Worm (Caenorhabditis elegans): ENCODE results near the gene F31E8.5.

The F31E8.5 gene

DNA sequence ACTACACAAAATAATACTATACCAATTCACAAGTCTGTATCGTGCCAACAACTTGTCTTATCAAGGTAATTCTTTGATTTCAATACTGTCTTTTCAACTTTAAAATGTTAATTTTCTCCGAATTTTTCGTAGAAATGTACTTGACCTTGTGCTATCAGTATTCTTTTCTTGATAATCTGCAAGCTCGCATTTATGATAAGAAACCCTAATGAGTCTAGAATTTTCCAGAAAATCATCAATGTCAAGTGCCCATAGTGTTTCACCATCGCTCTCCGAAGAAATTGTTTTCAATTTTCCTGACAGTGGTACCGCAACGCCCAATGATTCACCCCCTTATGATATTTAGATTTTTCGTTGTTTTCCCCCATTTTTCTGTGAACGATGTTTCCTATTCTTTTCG is 25.8 kb downstream of the F31E8.5 start:
- no peak for TF ChIP-seq cebp-1 (GFP tag; IDR thresholded peaks at IDR 0.05)
- TF ChIP-seq cebp-1 (tag; optimal IDR thresholded peaks at IDR 0.05) = peak; percentile 9
- peak; percentile 44 for TF ChIP-seq nhr-80 (tag; optimal IDR thresholded peaks at IDR 0.05)
- peak; percentile 48; the same call in 1 of the 2 replicates for TF ChIP-seq hsf-1 (GFP tag; IDR thresholded peaks at IDR 0.05)
- no peak for TF ChIP-seq bed-1 (GFP tag; IDR thresholded peaks at IDR 0.05)
- no peak for TF ChIP-seq dox-1 (GFP tag; IDR thresholded peaks at IDR 0.05)
- no peak for TF ChIP-seq ztf-22 (GFP tag; optimal IDR thresholded peaks at IDR 0.05)
- no peak for TF ChIP-seq lin-35 (GFP tag; optimal IDR thresholded peaks at IDR 0.05)

DNA sequence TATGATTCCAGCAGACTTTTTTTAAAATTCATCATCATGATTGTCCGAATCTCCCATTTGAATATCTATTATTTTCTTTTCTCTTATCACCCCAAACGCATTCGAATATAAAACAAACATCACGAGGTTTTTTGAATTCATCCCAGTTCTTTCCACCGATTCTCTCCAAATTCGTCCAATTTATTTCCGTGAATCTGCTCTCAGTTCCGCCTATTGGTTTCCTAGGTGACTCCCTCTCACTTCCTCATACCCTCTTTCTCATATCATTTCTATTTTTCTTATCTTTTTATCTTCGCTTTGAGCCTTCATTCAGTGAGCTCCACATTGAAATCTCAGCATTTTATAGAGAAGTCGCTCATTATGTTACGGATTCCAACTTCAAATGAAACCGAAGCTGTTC is 28.0 kb downstream of the F31E8.5 start, which contains the start of gene T13C2.7:
Gene T13C2.7 (plus strand): TSS at position 301 of the 400 bp plus-strand sequence.
- no peak for TF ChIP-seq ceh-27 (GFP tag; optimal IDR thresholded peaks at IDR 0.05)

DNA sequence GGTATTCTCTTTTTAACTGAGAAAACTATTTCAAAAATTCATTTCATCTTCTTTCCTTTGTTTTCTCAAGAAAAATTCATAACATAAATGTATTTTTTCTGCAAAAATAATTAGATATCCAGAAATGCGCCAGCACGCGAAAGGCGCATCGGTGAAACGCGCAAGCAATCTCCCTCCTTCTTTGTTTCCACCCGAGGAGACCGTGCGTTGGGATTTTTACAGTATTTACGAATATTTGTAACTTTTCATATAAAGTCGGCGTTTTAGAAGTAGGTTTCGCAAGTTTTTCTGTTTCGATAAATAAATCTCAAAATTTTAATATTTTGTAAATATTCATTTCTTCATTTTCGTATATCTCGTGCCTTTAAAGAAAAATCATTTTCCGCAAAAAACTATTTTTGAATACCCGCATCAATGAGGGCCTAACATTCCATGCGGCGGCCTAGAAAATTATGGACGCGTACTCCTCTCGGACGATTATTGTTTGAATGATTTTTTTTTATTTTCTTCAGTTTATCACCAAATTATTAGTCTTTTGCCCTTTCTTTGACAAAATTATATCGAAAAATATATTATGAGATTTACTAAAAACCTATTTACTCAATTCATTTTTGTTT is 30.5 kb downstream of the F31E8.5 start, which contains the start of gene ssup-72:
Gene ssup-72 (plus strand): TSS at position 181 of the 617 bp plus-strand sequence.
- TF ChIP-seq K12H6.12 (tag; optimal IDR thresholded peaks at IDR 0.05) (peak; percentile 1), nhr-27 (tag; optimal IDR thresholded peaks at IDR 0.05) (no peak), ztf-18 (tag; optimal IDR thresholded peaks at IDR 0.05) (peak; percentile 92), madf-8 (GFP tag; conservative IDR thresholded peaks at IDR 0.05) (peak; percentile 50), him-1 (tag; optimal IDR thresholded peaks at IDR 0.05) (peak; percentile 9), mel-28 (tag; optimal IDR thresholded peaks at IDR 0.05; ENCODE audit: borderline replicate concordance) (no peak), lin-54 (GFP tag; optimal IDR thresholded peaks at IDR 0.05) (peak; percentile 78), egl-18 (GFP tag; IDR thresholded peaks at IDR 0.05) (no peak), K11D2.4 (GFP tag; IDR thresholded peaks at IDR 0.05) (0 out of 2 replicates have a peak, but pooled peaks have one; percentile 32), B0035.1 (tag; optimal IDR thresholded peaks at IDR 0.05) (no peak), F55B11.4 (tag; optimal IDR thresholded peaks at IDR 0.05; ENCODE audit: borderline replicate concordance, insufficient read depth) (no peak), xnd-1 (tag; optimal IDR thresholded peaks at IDR 0.05) (peak; percentile 41), lin-35 (GFP tag; optimal IDR thresholded peaks at IDR 0.05) (no peak), cebp-2 (GFP tag; IDR thresholded peaks at IDR 0.05) (no peak), hsf-1 (GFP tag; IDR thresholded peaks at IDR 0.05) (no peak), zim-3 (tag; optimal IDR thresholded peaks at IDR 0.05) (no peak), nfya-1 (tag; optimal IDR thresholded peaks at IDR 0.05; ENCODE audit: borderline replicate concordance, insufficient read depth) (no peak), sptf-2 (GFP tag; optimal IDR thresholded peaks at IDR 0.05) (no peak), Y95B8A.8 (GFP tag; IDR thresholded peaks at IDR 0.05) (no peak), bed-1 (GFP tag; IDR thresholded peaks at IDR 0.05) (no peak), cebp-1 (GFP tag; IDR thresholded peaks at IDR 0.05) (no peak), cebp-1 (tag; optimal IDR thresholded peaks at IDR 0.05) (no peak), D2030.7 (GFP tag; IDR thresholded peaks at IDR 0.05) (peak; percentile 76), chd-7 (tag; optimal IDR thresholded peaks at IDR 0.05) (no peak), akir-1 (GFP tag; optimal IDR thresholded peaks at IDR 0.05) (no peak), atf-7 (tag; optimal IDR thresholded peaks at IDR 0.05) (no peak), rcor-1 (GFP tag; IDR thresholded peaks at IDR 0.05) (no peak), hrde-1 (tag; optimal IDR thresholded peaks at IDR 0.05; ENCODE audit: borderline replicate concordance) (no peak), F52B5.7 (tag; optimal IDR thresholded peaks at IDR 0.05) (no peak), nhr-179 (tag; optimal IDR thresholded peaks at IDR 0.05) (no peak), madf-3 (GFP tag; IDR thresholded peaks at IDR 0.05) (0 out of 2 replicates have a peak, but pooled peaks have one; percentile 31), ztf-6 (GFP tag; IDR thresholded peaks at IDR 0.05) (no peak), dpl-1 (GFP tag; optimal IDR thresholded peaks at IDR 0.05) (peak; percentile 35), zfh-2 (GFP tag; conservative IDR thresholded peaks at IDR 0.05) (no peak), snpc-1.3 (tag; optimal IDR thresholded peaks at IDR 0.05; ENCODE audit: insufficient read depth) (no peak), die-1 (tag; optimal IDR thresholded peaks at IDR 0.05) (no peak), attf-3 (GFP tag; conservative IDR thresholded peaks at IDR 0.05) (no peak), snpc-3.4 (tag; optimal IDR thresholded peaks at IDR 0.05) (no peak), ceh-40 (GFP tag; IDR thresholded peaks at IDR 0.05) (no peak)
